Fruit fly (Drosophila melanogaster): ENCODE results near the gene CG6834.

CG6834 gene

dm6 chr3R:11661712-11662111 is 26.2 kb downstream of the CG6834 start (continued):
- TF ChIP-seq Fer3 (tag; optimal IDR thresholded peaks at IDR 0.05) = peak; percentile 55
- TF ChIP-seq onecut (GFP tag; IDR thresholded peaks at IDR 0.05) = 0 out of 2 replicates have a peak, but pooled peaks have one; percentile 13
- peak; percentile 21 for TF ChIP-seq CG10267 (tag; optimal IDR thresholded peaks at IDR 0.05)
- no peak for TF ChIP-seq CG4282 (GFP tag; optimal IDR thresholded peaks at IDR 0.05)
- TF ChIP-seq CG14965 (GFP tag; optimal IDR thresholded peaks at IDR 0.05; ENCODE audit: borderline replicate concordance) = no peak
- TF ChIP-seq CG1832 (GFP tag; optimal IDR thresholded peaks at IDR 0.05) = no peak
- peak; percentile 27 for TF ChIP-seq nau (GFP tag; optimal IDR thresholded peaks at IDR 0.05)
- peak; percentile 73 for TF ChIP-seq Drgx (GFP tag; IDR thresholded peaks at IDR 0.05)
- TF ChIP-seq CG10543 (GFP tag; optimal IDR thresholded peaks at IDR 0.05) = peak; percentile 30
- no peak for TF ChIP-seq CG4404 (GFP tag; IDR thresholded peaks at IDR 0.05)
- no peak for TF ChIP-seq CG6272 (GFP tag; IDR thresholded peaks at IDR 0.05)
- TF ChIP-seq Mad (GFP tag; optimal IDR thresholded peaks at IDR 0.05) = no peak
- peak; percentile 55 for TF ChIP-seq HLH3B (GFP tag; IDR thresholded peaks at IDR 0.05)
- TF ChIP-seq gt (GFP tag; IDR thresholded peaks at IDR 0.05) = no peak
- TF ChIP-seq CG10209 (GFP tag; optimal IDR thresholded peaks at IDR 0.05) = peak; percentile 45
- TF ChIP-seq CG12219 (GFP tag; optimal IDR thresholded peaks at IDR 0.05) = peak; percentile 57
- TF ChIP-seq croc (GFP tag; conservative IDR thresholded peaks at IDR 0.05) = 0 out of 3 replicates have a peak, but pooled peaks have one; percentile 15
- TF ChIP-seq CG7786 (GFP tag; optimal IDR thresholded peaks at IDR 0.05) = no peak
- TF ChIP-seq CG3281 (GFP tag; optimal IDR thresholded peaks at IDR 0.05) = peak; percentile 41
- TF ChIP-seq Nf-YC (tag; optimal IDR thresholded peaks at IDR 0.05) = peak; percentile 41
- no peak for TF ChIP-seq trem (tag; optimal IDR thresholded peaks at IDR 0.05)
- TF ChIP-seq sna (GFP tag; IDR thresholded peaks at IDR 0.05; ENCODE audit: partially characterized antibody) = no peak
- peak; percentile 52 for TF ChIP-seq phol (tag; optimal IDR thresholded peaks at IDR 0.05)
- no peak for TF ChIP-seq CG33213 (GFP tag; optimal IDR thresholded peaks at IDR 0.05)
- TF ChIP-seq CG17612 (GFP tag; IDR thresholded peaks at IDR 0.05) = 0 out of 2 replicates have a peak, but pooled peaks have one; percentile 18
- no peak for TF ChIP-seq gsb (GFP tag; IDR thresholded peaks at IDR 0.05)
- no peak for TF ChIP-seq jigr1 (GFP tag; IDR thresholded peaks at IDR 0.05)
- peak; percentile 30 for TF ChIP-seq caup (GFP tag; optimal IDR thresholded peaks at IDR 0.05; ENCODE audit: severe bottlenecking)
- TF ChIP-seq Mes4 (GFP tag; optimal IDR thresholded peaks at IDR 0.05) = no peak
- 0 out of 2 replicates have a peak, but pooled peaks have one; percentile 21 for TF ChIP-seq ssp (GFP tag; IDR thresholded peaks at IDR 0.05)
- TF ChIP-seq Optix (GFP tag; IDR thresholded peaks at IDR 0.05) = no peak
- no peak for TF ChIP-seq Doc2 (GFP tag; IDR thresholded peaks at IDR 0.05)
- TF ChIP-seq dysf (GFP tag; IDR thresholded peaks at IDR 0.05) = peak; percentile 70
- peak; percentile 35 for TF ChIP-seq crol (GFP tag; IDR thresholded peaks at IDR 0.05)
- peak; percentile 56 for TF ChIP-seq Ets65A (GFP tag)
- TF ChIP-seq tgo (GFP tag; IDR thresholded peaks at IDR 0.05) = peak; percentile 44; the same call in 1 of the 3 replicates
- TF ChIP-seq CG9817 (tag; optimal IDR thresholded peaks at IDR 0.05) = peak; percentile 35
- TF ChIP-seq CG16815 (GFP tag; optimal IDR thresholded peaks at IDR 0.05) = no peak
- no peak for TF ChIP-seq CG11247 (GFP tag; IDR thresholded peaks at IDR 0.05)
- no peak for TF ChIP-seq CG15479 (GFP tag; optimal IDR thresholded peaks at IDR 0.05)
- TF ChIP-seq Deaf1 (tag; optimal IDR thresholded peaks at IDR 0.05) = peak; percentile 19
- no peak for TF ChIP-seq CG8290 (GFP tag; optimal IDR thresholded peaks at IDR 0.05)
- TF ChIP-seq CG8290 (tag; optimal IDR thresholded peaks at IDR 0.05) = peak in 1 of 2 experiments; percentile 57
- peak; percentile 79 for TF ChIP-seq CG11504 (tag; optimal IDR thresholded peaks at IDR 0.05)
- no peak for TF ChIP-seq Bteb2 (GFP tag; optimal IDR thresholded peaks at IDR 0.05)
- peak; percentile 17 for TF ChIP-seq gsb-n (tag; optimal IDR thresholded peaks at IDR 0.05)
- TF ChIP-seq tin (GFP tag; optimal IDR thresholded peaks at IDR 0.05) = peak; percentile 2
- no peak for TF ChIP-seq chm (GFP tag; IDR thresholded peaks at IDR 0.05)
- peak; percentile 65 for TF ChIP-seq lab (GFP tag; optimal IDR thresholded peaks at IDR 0.05)
- TF ChIP-seq CG17361 (GFP tag; IDR thresholded peaks at IDR 0.05) = 0 out of 3 replicates have a peak, but pooled peaks have one; percentile 38
- TF ChIP-seq sd (tag; optimal IDR thresholded peaks at IDR 0.05) = peak; percentile 22
